Fruit fly (Drosophila melanogaster): Measurements from ENCODE around the gene Tmem214.

Gene Tmem214

DNA sequence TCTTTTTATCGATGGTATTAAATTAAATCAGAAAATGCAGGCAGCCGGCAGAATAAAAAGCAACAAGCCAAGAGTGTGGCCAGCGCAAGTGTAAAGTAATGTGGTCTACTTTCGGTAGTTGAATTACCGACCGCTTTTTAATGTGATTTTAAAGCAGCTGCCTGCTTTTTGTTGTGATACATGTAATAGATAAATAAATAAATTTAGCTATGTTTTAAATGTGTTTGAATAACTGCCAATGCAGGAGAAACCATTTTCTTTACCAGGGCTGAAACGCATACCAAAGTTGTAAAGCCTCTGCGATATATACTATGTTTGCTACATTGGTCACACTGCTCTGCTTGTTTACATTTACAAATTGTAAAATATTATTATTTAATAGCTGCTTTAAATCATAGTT, at the start of gene Tmem214, which contains the start of gene YL-1:
Gene Tmem214 (minus strand): TSS at position 142 of the 400 bp plus-strand sequence.
Gene YL-1 (plus strand): TSS at position 310 of the 400 bp plus-strand sequence.
- TF ChIP-seq Sin3A (optimal IDR thresholded peaks at IDR 0.05) (no peak), insv (optimal IDR thresholded peaks at IDR 0.05) (no peak), psq (optimal IDR thresholded peaks at IDR 0.05) (no peak), h (optimal IDR thresholded peaks at IDR 0.05) (no peak), ttk (optimal IDR thresholded peaks at IDR 0.05) (no peak), Myc (optimal IDR thresholded peaks at IDR 0.05) (no peak)

DNA sequence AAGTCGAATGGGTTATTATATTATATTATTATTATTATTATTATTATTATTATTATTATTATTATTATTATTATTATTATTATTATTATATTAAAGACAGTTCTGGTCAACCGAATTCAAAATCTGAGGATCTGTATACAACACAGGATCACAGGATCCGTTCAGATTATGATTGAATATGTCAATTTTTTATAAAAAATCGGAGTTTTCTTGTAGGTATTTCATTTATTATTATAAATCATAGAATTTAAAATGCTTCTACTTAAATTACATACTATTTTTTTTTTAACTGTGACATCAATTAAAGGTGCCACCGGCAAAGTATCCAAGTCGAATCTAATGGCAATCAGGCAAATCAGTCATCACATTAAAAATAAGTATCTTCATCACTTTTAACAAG, 46.6 kb upstream of the Tmem214 start, which contains the start of gene CG14913:
Gene CG14913 (plus strand): TSS at position 301 of the 400 bp plus-strand sequence.
- TF ChIP-seq insv (optimal IDR thresholded peaks at IDR 0.05) (no peak), Sin3A (optimal IDR thresholded peaks at IDR 0.05) (no peak), ttk (optimal IDR thresholded peaks at IDR 0.05) (no peak)

DNA sequence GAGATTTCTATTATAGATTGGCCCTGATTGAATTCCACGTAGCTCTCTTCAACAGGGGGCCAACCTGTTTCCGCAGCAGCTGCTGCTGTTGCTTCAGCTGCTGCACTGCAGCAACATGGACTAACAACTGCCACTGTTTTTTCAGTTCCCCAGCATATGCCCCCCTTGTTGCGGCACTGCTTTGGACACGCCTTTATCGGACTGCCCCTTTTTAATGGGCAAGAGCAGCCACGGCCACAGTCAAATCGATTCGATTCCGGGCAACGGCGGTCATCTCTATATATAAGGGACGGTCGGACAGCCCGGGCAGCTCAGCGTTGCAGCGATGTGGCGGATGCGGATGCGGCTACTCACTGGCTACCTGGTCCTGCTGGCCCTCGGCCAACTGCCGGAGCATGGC, 45.2 kb upstream of the Tmem214 start, which contains the start of gene Acp32CD:
Gene Acp32CD (plus strand): TSS at position 301 of the 400 bp plus-strand sequence.
- no peak for TF ChIP-seq Sin3A (optimal IDR thresholded peaks at IDR 0.05)
- TF ChIP-seq psq (optimal IDR thresholded peaks at IDR 0.05), result no peak
- TF ChIP-seq Myc (optimal IDR thresholded peaks at IDR 0.05), result no peak
- TF ChIP-seq h (optimal IDR thresholded peaks at IDR 0.05), result no peak
- no peak for TF ChIP-seq ttk (optimal IDR thresholded peaks at IDR 0.05)
- no peak for TF ChIP-seq insv (optimal IDR thresholded peaks at IDR 0.05)

- no peak for TF ChIP-seq psq (optimal IDR thresholded peaks at IDR 0.05)
- no peak for TF ChIP-seq h (optimal IDR thresholded peaks at IDR 0.05)
- TF ChIP-seq ttk (optimal IDR thresholded peaks at IDR 0.05), result no peak
- no peak for TF ChIP-seq Myc (optimal IDR thresholded peaks at IDR 0.05)
- TF ChIP-seq insv (optimal IDR thresholded peaks at IDR 0.05), result no peak
- TF ChIP-seq Sin3A (optimal IDR thresholded peaks at IDR 0.05), result no peak
Measured at dm6 chr2L:11014671-11015070, 44.6 kb upstream of the Tmem214 start.

DNA sequence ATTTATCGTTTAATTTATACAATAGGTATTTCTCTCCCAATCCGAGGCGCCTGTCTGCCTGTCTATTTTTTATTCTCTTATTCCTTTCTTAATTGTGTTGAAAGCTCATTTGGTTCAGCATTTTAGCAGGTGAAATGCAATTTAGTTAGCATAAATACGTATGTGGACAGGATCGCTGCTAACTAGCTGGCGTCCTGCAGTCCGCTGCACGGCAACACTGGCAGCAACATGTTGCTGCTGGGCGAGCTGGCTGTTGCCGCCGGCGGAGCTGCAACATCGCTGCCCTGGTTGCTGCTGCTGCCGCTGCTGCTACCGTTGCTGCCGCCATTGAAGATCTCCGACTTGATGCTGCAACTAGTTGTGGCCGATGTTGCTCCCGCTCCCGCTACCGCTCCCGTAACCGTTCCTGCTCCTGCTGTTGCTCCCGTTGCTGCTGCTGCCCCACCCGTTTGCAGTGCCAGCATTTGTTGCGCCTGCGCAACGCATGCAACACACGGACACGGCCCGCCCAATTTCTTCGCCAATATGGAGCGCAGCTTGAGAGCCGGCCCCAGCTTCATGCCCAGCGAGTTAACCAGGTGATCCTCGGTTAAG, 44.0 kb upstream of the Tmem214 start:
- TF ChIP-seq psq (optimal IDR thresholded peaks at IDR 0.05) (no peak), h (optimal IDR thresholded peaks at IDR 0.05) (no peak), Sin3A (optimal IDR thresholded peaks at IDR 0.05) (no peak), insv (optimal IDR thresholded peaks at IDR 0.05) (no peak), Myc (optimal IDR thresholded peaks at IDR 0.05) (no peak), ttk (optimal IDR thresholded peaks at IDR 0.05) (no peak)

DNA sequence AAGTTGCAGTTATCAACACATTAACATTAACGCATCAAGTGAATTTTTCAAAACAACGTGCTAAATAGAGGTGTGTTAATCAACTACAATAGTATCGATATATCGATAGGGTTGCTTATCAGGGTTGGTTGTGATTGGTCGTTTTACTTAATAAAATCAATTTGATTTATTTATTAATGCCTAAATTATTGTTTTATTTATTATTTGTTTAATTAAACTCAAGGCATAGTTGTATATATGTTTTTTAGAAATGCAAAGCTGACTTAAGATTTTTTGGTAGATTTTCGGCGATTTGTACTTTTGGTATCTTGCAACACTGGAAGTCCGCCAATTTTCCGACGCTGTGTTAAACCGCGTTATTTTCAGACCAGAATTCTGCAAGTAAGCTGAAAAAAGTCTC, 40.9 kb upstream of the Tmem214 start, which contains the start of the genes Art8 and dUTPase:
Gene Art8 (minus strand): TSS at position 88 of the 400 bp plus-strand sequence.
Gene dUTPase (plus strand): TSS at position 314 of the 400 bp plus-strand sequence.
- no peak for TF ChIP-seq ttk (optimal IDR thresholded peaks at IDR 0.05)
- TF ChIP-seq Myc (optimal IDR thresholded peaks at IDR 0.05), result no peak
- TF ChIP-seq psq (optimal IDR thresholded peaks at IDR 0.05), result no peak
- no peak for TF ChIP-seq insv (optimal IDR thresholded peaks at IDR 0.05)
- TF ChIP-seq Sin3A (optimal IDR thresholded peaks at IDR 0.05), result no peak
- TF ChIP-seq h (optimal IDR thresholded peaks at IDR 0.05), result no peak

DNA sequence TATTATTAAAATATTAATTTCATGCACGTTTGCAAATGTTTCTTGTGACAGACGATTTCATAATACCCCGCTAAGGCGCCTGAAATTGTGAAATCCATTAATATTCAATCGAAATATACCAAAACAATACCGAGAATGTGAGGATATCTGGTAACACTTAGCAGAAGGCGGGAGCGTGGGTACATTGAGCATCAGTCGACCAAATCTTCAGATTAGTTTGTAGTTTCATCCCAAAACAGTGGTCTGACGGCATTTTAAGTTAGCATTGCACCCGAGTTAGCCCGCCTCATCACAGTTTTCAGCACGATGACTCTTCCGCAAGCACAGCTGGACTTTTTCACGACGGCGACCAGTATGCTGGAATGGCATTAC, 34.6 kb upstream of the Tmem214 start, which contains the start of gene Nup154:
Gene Nup154 (plus strand): TSS at position 147 of the 372 bp plus-strand sequence.
- TF ChIP-seq insv (optimal IDR thresholded peaks at IDR 0.05), result no peak
- no peak for TF ChIP-seq psq (optimal IDR thresholded peaks at IDR 0.05)
- TF ChIP-seq ttk (optimal IDR thresholded peaks at IDR 0.05), result no peak

DNA sequence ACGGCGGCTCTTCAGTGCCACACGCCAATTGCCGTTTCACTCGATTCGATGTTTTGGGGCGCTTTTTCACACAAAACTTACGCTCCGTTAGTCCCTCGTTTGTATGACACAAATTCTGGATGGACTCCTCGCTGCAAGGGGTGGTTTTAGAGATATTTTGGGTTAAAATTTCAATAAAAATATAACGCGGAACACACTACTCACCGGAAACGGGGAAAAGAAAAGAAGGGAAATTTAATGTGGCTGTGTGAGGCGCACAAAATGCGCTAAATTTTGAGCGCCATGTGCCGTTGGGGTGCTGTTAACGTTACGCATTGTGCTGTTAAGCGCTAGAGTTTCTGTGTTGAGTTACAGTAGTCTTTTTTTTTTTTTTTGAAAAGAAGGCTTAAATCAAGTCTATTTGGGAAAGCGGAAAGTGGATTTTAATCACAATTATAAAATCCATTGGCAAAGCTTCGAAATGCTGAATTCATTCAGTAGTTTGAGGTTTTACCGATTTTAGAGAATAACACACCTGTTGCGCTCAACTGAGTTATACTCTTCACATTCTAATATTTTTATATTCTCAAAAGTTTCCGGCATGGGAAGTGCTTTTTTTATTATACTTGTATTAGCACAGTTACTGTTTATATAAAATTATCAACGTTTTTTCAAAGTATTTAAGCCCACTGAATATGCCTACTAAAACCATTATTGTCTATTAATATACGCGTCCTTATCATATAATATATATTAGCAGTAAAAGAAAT, 34.0 kb upstream of the Tmem214 start, which contains the start of gene RpL9:
Gene RpL9 (minus strand): TSS at position 265 of the 749 bp plus-strand sequence.
- TF ChIP-seq Sin3A (optimal IDR thresholded peaks at IDR 0.05), result no peak
- no peak for TF ChIP-seq h (optimal IDR thresholded peaks at IDR 0.05)
- TF ChIP-seq ttk (optimal IDR thresholded peaks at IDR 0.05), result no peak
- no peak for TF ChIP-seq psq (optimal IDR thresholded peaks at IDR 0.05)
- no peak for TF ChIP-seq insv (optimal IDR thresholded peaks at IDR 0.05)
- no peak for TF ChIP-seq Myc (optimal IDR thresholded peaks at IDR 0.05)

DNA sequence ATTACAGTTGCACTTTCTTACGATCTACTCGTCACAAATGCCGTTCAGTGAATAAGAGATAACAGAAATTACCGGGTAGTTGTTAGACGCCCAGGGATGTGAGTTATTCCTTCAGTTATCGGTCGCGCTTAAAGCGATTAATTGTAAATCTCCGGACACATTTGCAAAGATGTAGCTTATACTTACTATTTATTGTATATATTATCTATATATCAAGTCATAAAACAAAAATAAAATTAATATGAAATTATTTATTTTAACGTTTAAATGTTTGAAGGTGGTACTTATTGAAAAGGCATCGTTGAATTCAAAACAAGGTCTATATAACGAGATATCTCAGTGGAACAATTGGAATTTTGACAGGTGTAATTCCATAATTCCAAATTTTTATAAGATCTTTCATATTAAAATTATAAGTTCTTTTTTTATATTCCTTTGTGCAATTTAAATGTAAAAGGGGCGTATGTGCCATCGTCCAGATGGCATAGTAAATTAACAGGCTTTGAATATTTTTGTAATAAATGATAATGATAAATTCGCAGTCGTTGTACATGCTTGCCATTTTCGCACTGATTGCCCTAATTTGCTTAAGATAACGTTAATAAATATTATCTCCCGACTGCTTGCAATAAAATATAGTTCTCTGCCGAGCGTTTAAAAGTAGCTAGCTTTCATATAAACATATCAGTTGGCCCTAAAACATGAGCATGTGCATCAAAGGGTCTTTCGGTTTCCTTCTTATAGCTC, 31.5 kb upstream of the Tmem214 start, which contains the start of the genes aub and lectin-33A:
Gene aub (minus strand): TSS at position 101 of the 747 bp plus-strand sequence.
Gene lectin-33A (plus strand): TSS at position 697 of the 747 bp plus-strand sequence.
- no peak for TF ChIP-seq ttk (optimal IDR thresholded peaks at IDR 0.05)
- no peak for TF ChIP-seq Myc (optimal IDR thresholded peaks at IDR 0.05)
- TF ChIP-seq h (optimal IDR thresholded peaks at IDR 0.05), result no peak
- TF ChIP-seq Sin3A (optimal IDR thresholded peaks at IDR 0.05), result no peak
- no peak for TF ChIP-seq psq (optimal IDR thresholded peaks at IDR 0.05)
- no peak for TF ChIP-seq insv (optimal IDR thresholded peaks at IDR 0.05)

dm6 chr2L:10989162-10989561, 19.1 kb upstream of the Tmem214 start, which contains the start of gene TTLL4A:
TTLL4A (plus strand) TSS chr2L:10989401.
- TF ChIP-seq Myc (optimal IDR thresholded peaks at IDR 0.05) (no peak), ttk (optimal IDR thresholded peaks at IDR 0.05) (no peak), Sin3A (optimal IDR thresholded peaks at IDR 0.05) (no peak), insv (optimal IDR thresholded peaks at IDR 0.05) (no peak), h (optimal IDR thresholded peaks at IDR 0.05) (no peak), psq (optimal IDR thresholded peaks at IDR 0.05) (no peak)

DNA sequence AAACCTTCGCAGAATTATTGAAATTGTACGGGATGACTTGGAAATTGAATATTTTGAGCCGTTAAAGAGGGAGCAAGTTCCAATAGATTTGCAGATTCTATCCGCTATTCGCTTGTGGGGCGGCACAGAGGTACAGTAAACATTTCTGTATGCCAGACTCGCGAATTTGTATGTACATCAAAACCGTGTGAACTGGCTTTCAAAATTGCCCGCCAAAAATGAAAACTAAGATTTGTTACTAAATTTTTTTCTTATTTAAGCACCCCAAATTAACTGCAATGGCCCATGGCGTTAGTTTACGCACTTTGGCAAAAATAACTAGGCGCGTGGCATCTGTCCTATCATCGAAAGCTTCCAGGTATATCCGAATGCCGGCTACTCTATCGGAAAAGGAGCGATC, 18.0 kb upstream of the Tmem214 start:
- TF ChIP-seq Myc (optimal IDR thresholded peaks at IDR 0.05), result no peak
- TF ChIP-seq psq (optimal IDR thresholded peaks at IDR 0.05), result no peak
- TF ChIP-seq ttk (optimal IDR thresholded peaks at IDR 0.05), result no peak
- TF ChIP-seq h (optimal IDR thresholded peaks at IDR 0.05), result no peak
- TF ChIP-seq Sin3A (optimal IDR thresholded peaks at IDR 0.05), result no peak
